Fruit fly (Drosophila melanogaster) whole organism, prepupa: ENCODE results near the gene CG14245.

Experiments
- Blimp-1 ChIP-seq: fragments of 200-800 bp; sonication (Bioruptor generic); optimal IDR thresholded peaks from 3 replicates; lab custom pipeline; 2017; ENCODE audit warnings: missing biosample characterization, missing genetic modification characterization, mild to moderate bottlenecking, moderate library complexity, missing genetic modification reagents
- CG11762 ChIP-seq: fragments of 200-800 bp; sonication (Bioruptor generic); optimal IDR thresholded peaks from 3 replicates; lab custom pipeline; 2016; ENCODE audit warnings: missing biosample characterization, missing genetic modification characterization; ENCODE audit not compliant: insufficient read depth
- CG11902 ChIP-seq: fragments of 200-800 bp; sonication (Bioruptor generic); optimal IDR thresholded peaks from 3 replicates; lab custom pipeline; 2016; ENCODE audit warnings: missing biosample characterization, missing genetic modification characterization
- CG15336 ChIP-seq: fragments of 200-800 bp; sonication (Bioruptor generic); IDR thresholded peaks from 2 replicates; pipeline ENCODE4 v1.3.6; 2022; ENCODE audit warnings: missing biosample characterization, missing genetic modification characterization
- CG16779 ChIP-seq: fragments of 200-800 bp; sonication (Bioruptor generic); optimal IDR thresholded peaks from 3 replicates; lab custom pipeline; 2017; ENCODE audit warnings: missing biosample characterization, mild to moderate bottlenecking, missing genetic modification characterization
- CG3032 ChIP-seq: fragments of 200-800 bp; optimal IDR thresholded peaks from 2 replicates; lab custom pipeline; 2019; ENCODE audit warnings: missing biosample characterization, mild to moderate bottlenecking, missing genetic modification characterization, moderate library complexity
- CG31627 ChIP-seq: fragments of 200-800 bp; sonication (Bioruptor generic); optimal IDR thresholded peaks from 3 replicates; lab custom pipeline; 2016; ENCODE audit warnings: missing biosample characterization, missing genetic modification characterization
- CG32006 ChIP-seq: fragments of 200-800 bp; sonication (Bioruptor generic); optimal IDR thresholded peaks from 3 replicates; lab custom pipeline; 2017; ENCODE audit warnings: missing biosample characterization, mild to moderate bottlenecking, missing genetic modification characterization
- CG4318 ChIP-seq: fragments of 200-800 bp; sonication (Bioruptor generic); optimal IDR thresholded peaks from 3 replicates; lab custom pipeline; 2017; ENCODE audit warnings: missing biosample characterization, mild to moderate bottlenecking, missing genetic modification characterization
- CG6792 ChIP-seq: fragments of 200-800 bp; sonication (Bioruptor generic); optimal IDR thresholded peaks from 3 replicates; lab custom pipeline; 2016; ENCODE audit warnings: missing biosample characterization, missing genetic modification characterization
- CG6808 ChIP-seq: fragments of 200-800 bp; sonication (Bioruptor generic); optimal IDR thresholded peaks from 3 replicates; lab custom pipeline; 2017; ENCODE audit warnings: missing biosample characterization, missing genetic modification characterization, mild to moderate bottlenecking, moderate library complexity, missing genetic modification reagents
- CG7368 ChIP-seq: fragments of 200-800 bp; sonication (Bioruptor generic); optimal IDR thresholded peaks from 3 replicates; lab custom pipeline; 2016; ENCODE audit warnings: missing biosample characterization, missing genetic modification characterization
- CG8119 ChIP-seq: fragments of 200-800 bp; sonication (Bioruptor generic); IDR thresholded peaks from 3 replicates; pipeline ENCODE4 v1.3.6; 2022; ENCODE audit warnings: missing biosample characterization, missing genetic modification characterization
- CG9139 ChIP-seq: fragments of 200-800 bp; sonication (Bioruptor generic); optimal IDR thresholded peaks from 3 replicates; lab custom pipeline; 2017; ENCODE audit warnings: missing biosample characterization, mild to moderate bottlenecking, missing genetic modification characterization
- Eip75B ChIP-seq: fragments of 200-800 bp; sonication (Bioruptor generic); optimal IDR thresholded peaks from 3 replicates; lab custom pipeline; 2016; ENCODE audit warnings: missing biosample characterization, missing genetic modification characterization
- Eip78C ChIP-seq: fragments of 200-800 bp; sonication (Bioruptor generic); peaks from one replicate; lab custom pipeline; 2016; ENCODE audit warnings: missing biosample characterization, missing genetic modification characterization
- Eip93F ChIP-seq: fragments of 200-800 bp; sonication (Bioruptor generic); optimal IDR thresholded peaks from 2 replicates; lab custom pipeline; 2016; ENCODE audit warnings: missing biosample characterization, mild to moderate bottlenecking, missing genetic modification characterization
- Ets21C ChIP-seq: fragments of 200-800 bp; sonication (Bioruptor generic); optimal IDR thresholded peaks from 3 replicates; lab custom pipeline; 2016; ENCODE audit warnings: missing biosample characterization, missing genetic modification characterization
- Gug ChIP-seq: fragments of 200-800 bp; sonication (Bioruptor generic); IDR thresholded peaks from 2 replicates; pipeline ENCODE4 v1.3.6; 2022; ENCODE audit warnings: missing biosample characterization, missing genetic modification characterization
- Hr38 ChIP-seq: sonication (Bioruptor generic); optimal IDR thresholded peaks from 2 replicates; lab custom pipeline; 2016; ENCODE audit warnings: missing biosample characterization, missing genetic modification characterization
- Hr39 ChIP-seq: fragments of 200-800 bp; sonication (Bioruptor generic); optimal IDR thresholded peaks from 2 replicates; lab custom pipeline; 2016; ENCODE audit warnings: missing biosample characterization, missing genetic modification characterization
- Hr4 ChIP-seq: fragments of 200-800 bp; sonication (Bioruptor generic); optimal IDR thresholded peaks from 3 replicates; lab custom pipeline; 2016; ENCODE audit warnings: missing biosample characterization, missing genetic modification characterization
- Lpt ChIP-seq: fragments of 200-800 bp; sonication (Bioruptor generic); optimal IDR thresholded peaks from 3 replicates; lab custom pipeline; 2016; ENCODE audit warnings: missing biosample characterization, missing genetic modification characterization
- Met ChIP-seq: fragments of 200-800 bp; sonication (Bioruptor generic); optimal IDR thresholded peaks from 3 replicates; lab custom pipeline; 2016; ENCODE audit warnings: missing biosample characterization, missing genetic modification characterization
- OdsH ChIP-seq: fragments of 200-800 bp; sonication (Bioruptor generic); optimal IDR thresholded peaks from 3 replicates; lab custom pipeline; 2016; ENCODE audit warnings: missing biosample characterization, missing genetic modification characterization
- Smox ChIP-seq: fragments of 200-800 bp; sonication (Bioruptor generic); optimal IDR thresholded peaks from 3 replicates; lab custom pipeline; 2016; ENCODE audit warnings: missing biosample characterization, missing genetic modification characterization
- Sox102F ChIP-seq: fragments of 200-800 bp; sonication (Bioruptor generic); optimal IDR thresholded peaks from 2 replicates; lab custom pipeline; 2016; ENCODE audit warnings: missing biosample characterization, mild to moderate bottlenecking, missing genetic modification characterization
- achi ChIP-seq: fragments of 200-800 bp; sonication (Bioruptor generic); optimal IDR thresholded peaks from 3 replicates; lab custom pipeline; 2016; ENCODE audit warnings: missing biosample characterization, missing genetic modification characterization
- cyc ChIP-seq: fragments of 200-800 bp; sonication (Bioruptor generic); optimal IDR thresholded peaks from 3 replicates; lab custom pipeline; 2016; ENCODE audit warnings: missing biosample characterization, missing genetic modification characterization
- dac ChIP-seq: fragments of 200-800 bp; sonication (Bioruptor generic); optimal IDR thresholded peaks from 2 replicates; lab custom pipeline; 2017; ENCODE audit warnings: missing biosample characterization, mild to moderate bottlenecking, missing genetic modification characterization
- dsx ChIP-seq: fragments of 200-800 bp; optimal IDR thresholded peaks from 3 replicates; lab custom pipeline; 2019; ENCODE audit warnings: missing biosample characterization, mild to moderate bottlenecking, missing genetic modification characterization, moderate library complexity; ENCODE audit not compliant: poor library complexity, severe bottlenecking
- esn ChIP-seq: fragments of 200-800 bp; sonication (Bioruptor generic); optimal IDR thresholded peaks from 2 replicates; lab custom pipeline; 2016; ENCODE audit warnings: missing biosample characterization, mild to moderate bottlenecking, missing genetic modification characterization, moderate library complexity
- fd59A ChIP-seq: fragments of 200-800 bp; sonication (Bioruptor generic); optimal IDR thresholded peaks from 2 replicates; lab custom pipeline; 2017; ENCODE audit warnings: missing biosample characterization, mild to moderate bottlenecking, missing genetic modification characterization, missing genetic modification reagents
- fd85E ChIP-seq: fragments of 200-800 bp; sonication (Bioruptor generic); optimal IDR thresholded peaks from 3 replicates; lab custom pipeline; 2016; ENCODE audit warnings: missing biosample characterization, missing genetic modification characterization
- fkh ChIP-seq: fragments of 200-800 bp; sonication (Bioruptor generic); optimal IDR thresholded peaks from 3 replicates; lab custom pipeline; 2017; ENCODE audit warnings: missing biosample characterization, mild to moderate bottlenecking, missing genetic modification characterization, moderate library complexity
- lz ChIP-seq: fragments of 200-800 bp; sonication (Bioruptor generic); optimal IDR thresholded peaks from 3 replicates; lab custom pipeline; 2016; ENCODE audit warnings: missing biosample characterization, missing genetic modification characterization
- pdm3 ChIP-seq: fragments of 200-800 bp; sonication (Bioruptor generic); optimal IDR thresholded peaks from 3 replicates; lab custom pipeline; 2016; ENCODE audit warnings: missing biosample characterization, missing genetic modification characterization
- spab ChIP-seq: fragments of 200-800 bp; sonication (Bioruptor generic); optimal IDR thresholded peaks from 2 replicates; lab custom pipeline; 2017; ENCODE audit warnings: missing biosample characterization, mild to moderate bottlenecking, missing genetic modification characterization, missing genetic modification reagents
- vri ChIP-seq: fragments of 200-800 bp; sonication (Bioruptor generic); optimal IDR thresholded peaks from 3 replicates; lab custom pipeline; 2016; ENCODE audit warnings: missing biosample characterization, mild to moderate bottlenecking, missing genetic modification characterization

Gene CG14245

dm6 chr3R:26724977-26725612 is 3.4 kb upstream of the CG14245 start, which contains the start of gene CG6420:
CG6420 (minus strand) TSS chr3R:26725216.
- TF ChIP-seq Eip75B = no peak
- no peak for TF ChIP-seq Hr4
- no peak for TF ChIP-seq Eip93F (GFP tag; lab: Kevin White, UChicago)
- TF ChIP-seq Met (GFP tag; lab: Kevin White, UChicago) = no peak
- peak; percentile 100 for TF ChIP-seq CG6808 (GFP tag; lab: Kevin White, UChicago)
- TF ChIP-seq Eip78C (GFP tag; lab: Kevin White, UChicago) = peak; percentile 16
- no peak for TF ChIP-seq Ets21C (GFP tag; lab: Kevin White, UChicago)
- no peak for TF ChIP-seq Smox (GFP tag; lab: Kevin White, UChicago)
- no peak for TF ChIP-seq dac (GFP tag; lab: Kevin White, UChicago)
- TF ChIP-seq dsx = no peak
- no peak for TF ChIP-seq CG11762 (GFP tag; lab: Kevin White, UChicago)
- no peak for TF ChIP-seq Blimp-1 (GFP tag; lab: Kevin White, UChicago)
- no peak for TF ChIP-seq CG7368
- TF ChIP-seq vri (GFP tag; lab: Kevin White, UChicago) = peak; percentile 76
- no peak for TF ChIP-seq pdm3 (GFP tag; lab: Kevin White, UChicago)
- no peak for TF ChIP-seq CG15336 (GFP tag; lab: Robert Waterston, UW)
- no peak for TF ChIP-seq Lpt (GFP tag; lab: Kevin White, UChicago)
- no peak for TF ChIP-seq CG6792 (GFP tag; lab: Kevin White, UChicago)
- TF ChIP-seq fkh (GFP tag; lab: Kevin White, UChicago) = no peak
- TF ChIP-seq CG11902 (GFP tag; lab: Kevin White, UChicago) = no peak
- no peak for TF ChIP-seq esn (GFP tag; lab: Kevin White, UChicago)
- no peak for TF ChIP-seq spab
- TF ChIP-seq fd85E = no peak

dm6 chr3R:26725833-26726232 is 2.7 kb upstream of the CG14245 start, which contains the start of gene CG14244:
CG14244 (plus strand) TSS chr3R:26726133.
- TF ChIP-seq CG15336 (GFP tag; lab: Robert Waterston, UW) (no peak), Hr38 (GFP tag; lab: Kevin White, UChicago) (no peak), CG8119 (GFP tag; lab: Robert Waterston, UW) (no peak), CG32006 (GFP tag; lab: Kevin White, UChicago) (no peak), CG11762 (GFP tag; lab: Kevin White, UChicago) (no peak), cyc (no peak), achi (GFP tag; lab: Kevin White, UChicago) (no peak), Gug (GFP tag; lab: Robert Waterston, UW) (no peak), CG9139 (GFP tag; lab: Kevin White, UChicago) (no peak)
- TF ChIP-seq, all 60 proteins: peak for 0

- TF ChIP-seq achi (GFP tag; lab: Kevin White, UChicago) = no peak
- no peak for TF ChIP-seq CG4318 (GFP tag; lab: Kevin White, UChicago)
- TF ChIP-seq Hr39 (GFP tag; lab: Kevin White, UChicago) = no peak
- no peak for TF ChIP-seq lz
- no peak for TF ChIP-seq CG16779 (tag; lab: Kevin White, UChicago)
- TF ChIP-seq Hr4 = no peak
- TF ChIP-seq Eip75B = no peak
- no peak for TF ChIP-seq CG3032
- TF ChIP-seq fd59A (GFP tag; lab: Kevin White, UChicago) = no peak
- no peak for TF ChIP-seq cyc
- no peak for TF ChIP-seq CG6792 (GFP tag; lab: Kevin White, UChicago)
- TF ChIP-seq CG6808 (GFP tag; lab: Kevin White, UChicago) = no peak
- no peak for TF ChIP-seq Eip78C (GFP tag; lab: Kevin White, UChicago)
- TF ChIP-seq OdsH (GFP tag; lab: Kevin White, UChicago) = no peak
- TF ChIP-seq Sox102F (GFP tag; lab: Kevin White, UChicago) = no peak
- TF ChIP-seq Blimp-1 (GFP tag; lab: Kevin White, UChicago) = no peak
- no peak for TF ChIP-seq vri (GFP tag; lab: Kevin White, UChicago)
- no peak for TF ChIP-seq CG31627 (GFP tag; lab: Kevin White, UChicago)
Measured at dm6 chr3R:26727014-26727413, 1.5 kb upstream of the CG14245 start, which contains the start of gene CG14246. CG14246 (plus strand) TSS chr3R:26727314.
